Worm (Caenorhabditis elegans): ENCODE measurements around the gene F32A5.4.

Gene F32A5.4

ce11 chrII:7236937-7237336 is 8.0 kb downstream of the F32A5.4 start (continued):
- TF ChIP-seq fkh-3 (tag; optimal IDR thresholded peaks at IDR 0.05) = no peak
- 0 out of 2 replicates have a peak, but pooled peaks have one; percentile 64 for TF ChIP-seq F37B4.10 (GFP tag; IDR thresholded peaks at IDR 0.05)
- TF ChIP-seq lin-35 (GFP tag; optimal IDR thresholded peaks at IDR 0.05) = no peak
- no peak for TF ChIP-seq F23B12.7 (tag; optimal IDR thresholded peaks at IDR 0.05; ENCODE audit: insufficient read depth)
- TF ChIP-seq sea-2 (GFP tag; IDR thresholded peaks at IDR 0.05) = no peak
- TF ChIP-seq madf-3 (GFP tag; IDR thresholded peaks at IDR 0.05) = no peak
- no peak for TF ChIP-seq unc-130 (GFP tag; optimal IDR thresholded peaks at IDR 0.05)
- TF ChIP-seq let-607 (tag; optimal IDR thresholded peaks at IDR 0.05) = peak in 1 of 2 experiments; percentile 40
- TF ChIP-seq dox-1 (GFP tag; IDR thresholded peaks at IDR 0.05) = 0 out of 2 replicates have a peak, but pooled peaks have one; percentile 32
- TF ChIP-seq atf-7 (tag; optimal IDR thresholded peaks at IDR 0.05) = no peak
- TF ChIP-seq tbp1 (GFP tag; optimal IDR thresholded peaks at IDR 0.05) = peak; percentile 2

ce11 chrII:7238248-7238647 is 9.3 kb downstream of the F32A5.4 start, which contains the start of gene aqp-1:
Gene aqp-1 (minus strand): TSS chrII:7238349.
- TF ChIP-seq ztf-22 (GFP tag; optimal IDR thresholded peaks at IDR 0.05) (peak; percentile 32), tbp1 (GFP tag; optimal IDR thresholded peaks at IDR 0.05) (peak; percentile 22), nhr-179 (tag; optimal IDR thresholded peaks at IDR 0.05) (no peak), hsf-1 (GFP tag; IDR thresholded peaks at IDR 0.05) (no peak), nhr-80 (tag; optimal IDR thresholded peaks at IDR 0.05) (peak; percentile 81), let-607 (tag; optimal IDR thresholded peaks at IDR 0.05) (peak in 1 of 2 experiments; percentile 58), B0336.3 (GFP tag; IDR thresholded peaks at IDR 0.05) (0 out of 2 replicates have a peak, but pooled peaks have one; percentile 30), nhr-90 (tag; optimal IDR thresholded peaks at IDR 0.05) (no peak), attf-5 (GFP tag; optimal IDR thresholded peaks at IDR 0.05) (peak; percentile 3), tlf-1 (GFP tag; optimal IDR thresholded peaks at IDR 0.05) (peak; percentile 7)

- TF ChIP-seq hmg-1.2 (GFP tag; IDR thresholded peaks at IDR 0.05) (no peak), nhr-90 (tag; optimal IDR thresholded peaks at IDR 0.05) (no peak), lsl-1 (GFP tag; optimal IDR thresholded peaks at IDR 0.05) (no peak), chd-7 (tag; optimal IDR thresholded peaks at IDR 0.05) (no peak), rpc-1 (optimal IDR thresholded peaks at IDR 0.05) (no peak), rpc-1 (tag; optimal IDR thresholded peaks at IDR 0.05) (no peak), bed-2 (GFP tag; IDR thresholded peaks at IDR 0.05) (no peak), nfya-1 (tag; optimal IDR thresholded peaks at IDR 0.05; ENCODE audit: borderline replicate concordance, insufficient read depth) (no peak), T07F8.4 (tag; optimal IDR thresholded peaks at IDR 0.05) (no peak), nhr-120 (GFP tag; IDR thresholded peaks at IDR 0.05) (no peak), tbp1 (GFP tag; optimal IDR thresholded peaks at IDR 0.05) (no peak), hrde-1 (tag; optimal IDR thresholded peaks at IDR 0.05; ENCODE audit: borderline replicate concordance) (no peak), Y79H2A.3 (GFP tag; conservative IDR thresholded peaks at IDR 0.05) (no peak), ztf-22 (GFP tag; optimal IDR thresholded peaks at IDR 0.05) (no peak), B0019.2 (GFP tag; conservative IDR thresholded peaks at IDR 0.05) (no peak), egrh-3 (GFP tag; IDR thresholded peaks at IDR 0.05) (no peak), ceh-79 (tag; optimal IDR thresholded peaks at IDR 0.05) (no peak), dox-1 (GFP tag; IDR thresholded peaks at IDR 0.05) (no peak), die-1 (tag; optimal IDR thresholded peaks at IDR 0.05) (no peak)
These were observed 9.8 kb downstream of the F32A5.4 start for ce11 chrII:7238791-7239190.

ce11 chrII:7239705-7240104 is 10.8 kb downstream of the F32A5.4 start:
- TF ChIP-seq let-526 (GFP tag; IDR thresholded peaks at IDR 0.05) (no peak), chd-7 (tag; optimal IDR thresholded peaks at IDR 0.05) (no peak), hsf-1 (GFP tag; IDR thresholded peaks at IDR 0.05) (no peak), F52B5.7 (tag; optimal IDR thresholded peaks at IDR 0.05) (no peak), F39B2.1 (GFP tag; IDR thresholded peaks at IDR 0.05) (no peak), egrh-3 (GFP tag; IDR thresholded peaks at IDR 0.05) (no peak), atf-7 (tag; optimal IDR thresholded peaks at IDR 0.05) (no peak), hmg-1.2 (GFP tag; IDR thresholded peaks at IDR 0.05) (no peak), mel-28 (tag; optimal IDR thresholded peaks at IDR 0.05; ENCODE audit: borderline replicate concordance) (no peak), pbrm-1 (GFP tag; IDR thresholded peaks at IDR 0.05) (no peak), F10E7.11 (tag; optimal IDR thresholded peaks at IDR 0.05) (no peak), ets-4 (GFP tag; optimal IDR thresholded peaks at IDR 0.05) (no peak), ZK185.1 (tag; optimal IDR thresholded peaks at IDR 0.05; ENCODE audit: poor library complexity, severe bottlenecking) (no peak), rec-8 (tag; optimal IDR thresholded peaks at IDR 0.05) (no peak), mcd-1 (GFP tag; IDR thresholded peaks at IDR 0.05) (no peak)
